Worm (Caenorhabditis elegans) whole organism, L1 larva: ENCODE data around the gene Y69H2.3.

ENCODE experiments used
- aha-1 ChIP-seq: fragments of 150-350 bp; optimal IDR thresholded peaks from 2 replicates; lab custom pipeline; 2014; ENCODE audit warnings: missing biosample characterization, missing genetic modification characterization
- alr-1 ChIP-seq: fragments of 200-800 bp; sonication (Bioruptor generic); optimal IDR thresholded peaks from 2 replicates; lab custom pipeline; 2018; ENCODE audit warnings: borderline replicate concordance, mild to moderate bottlenecking, missing genetic modification characterization, missing compliant biosample characterization
- ama-1 ChIP-seq: fragments of 150-350 bp; optimal IDR thresholded peaks from 2 replicates; lab custom pipeline; 2014
- ceh-63 ChIP-seq: fragments of 200-800 bp; sonication (Bioruptor generic); optimal IDR thresholded peaks from 2 replicates; lab custom pipeline; 2018; ENCODE audit warnings: mild to moderate bottlenecking, missing genetic modification characterization, missing compliant biosample characterization
- ceh-8 ChIP-seq: fragments of 200-800 bp; sonication (Bioruptor generic); optimal IDR thresholded peaks from 2 replicates; lab custom pipeline; 2018; ENCODE audit warnings: mild to moderate bottlenecking, missing genetic modification characterization, moderate library complexity, missing compliant biosample characterization
- lin-35 ChIP-seq, 2 experiments: fragments of 150-350 bp; optimal IDR thresholded peaks; 2 replicates each; lab custom pipeline; 2014; ENCODE audit warnings: missing biosample characterization in 2 of 2, missing genetic modification characterization in 2 of 2, missing genetic modification reagents in 2 of 2
- nhr-237 ChIP-seq: fragments of 150-350 bp; optimal IDR thresholded peaks from 2 replicates; lab custom pipeline; 2014; ENCODE audit warnings: missing biosample characterization, missing genetic modification characterization
- nhr-77 ChIP-seq: fragments of 150-350 bp; optimal IDR thresholded peaks from 2 replicates; lab custom pipeline; 2014; ENCODE audit warnings: missing biosample characterization, missing genetic modification characterization
- pqm-1 ChIP-seq: sonication (generic microtip); optimal IDR thresholded peaks from 3 replicates; lab custom pipeline; 2017; ENCODE audit warnings: missing biosample characterization, missing genetic modification characterization
- sox-4 ChIP-seq: sonication (generic microtip); optimal IDR thresholded peaks from 2 replicates; lab custom pipeline; 2016; ENCODE audit warnings: missing genetic modification characterization, missing compliant biosample characterization
- sptf-1 ChIP-seq: fragments of 150-350 bp; optimal IDR thresholded peaks from 2 replicates; lab custom pipeline; 2014; ENCODE audit warnings: missing biosample characterization, missing genetic modification characterization
- zag-1 ChIP-seq: fragments of 150-350 bp; optimal IDR thresholded peaks from 2 replicates; lab custom pipeline; 2014; ENCODE audit warnings: missing biosample characterization, missing genetic modification characterization

DNA sequence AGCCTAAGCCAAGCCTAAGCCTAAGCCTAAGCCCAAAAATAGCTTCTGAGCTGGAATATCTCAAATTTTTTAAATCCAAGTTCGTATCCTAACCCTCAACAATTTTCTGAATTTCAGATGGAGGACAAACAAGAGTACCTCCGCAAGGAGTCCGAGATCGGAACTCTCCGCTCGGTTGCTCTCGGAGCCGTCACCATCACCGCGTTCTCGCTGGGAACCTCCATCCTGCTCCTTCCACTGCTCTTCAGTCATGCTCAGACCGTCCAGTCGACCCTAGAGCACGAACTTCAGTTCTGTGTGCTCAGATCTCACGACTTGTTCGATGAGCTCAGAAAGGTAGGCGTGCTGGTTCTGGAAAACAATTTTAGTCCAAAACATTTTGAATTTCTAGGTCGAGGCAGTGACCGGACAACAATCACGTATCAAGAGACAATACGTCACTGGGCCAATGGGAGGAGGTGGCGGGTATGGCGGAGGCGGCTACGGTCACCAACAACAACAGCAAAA lies 25.5 kb downstream of the Y69H2.3 start, which contains the start of gene col-42:
- no peak for TF ChIP-seq ama-1 (lab: Kevin White, UChicago)
- no peak for TF ChIP-seq sox-4
- no peak for TF ChIP-seq ceh-63
- TF ChIP-seq zag-1 (tag; lab: Kevin White, UChicago): no peak
- no peak for TF ChIP-seq lin-35 (GFP tag; optimal IDR thresholded peaks at IDR 0.05; lab: Kevin White, UChicago)
- TF ChIP-seq nhr-237: no peak
- no peak for TF ChIP-seq alr-1 (tag; lab: Kevin White, UChicago)
- no peak for TF ChIP-seq ceh-8
- TF ChIP-seq pqm-1 (tag; lab: Kevin White, UChicago): no peak
- TF ChIP-seq sptf-1 (tag; lab: Kevin White, UChicago): no peak
- TF ChIP-seq nhr-77 (tag; lab: Kevin White, UChicago): no peak
- no peak for TF ChIP-seq aha-1 (tag; lab: Kevin White, UChicago)
